Worm (Caenorhabditis elegans): Measurements from ENCODE around the gene cyp-35A4.

- TF ChIP-seq flt-1 (GFP tag; IDR thresholded peaks at IDR 0.05) (no peak), tab-1 (GFP tag; IDR thresholded peaks at IDR 0.05) (no peak), cog-1 (tag; optimal IDR thresholded peaks at IDR 0.05) (no peak), med-1 (GFP tag; optimal IDR thresholded peaks at IDR 0.05; ENCODE audit: insufficient read depth) (no peak), klf-2 (GFP tag; conservative IDR thresholded peaks at IDR 0.05) (no peak), ztf-23 (GFP tag; IDR thresholded peaks at IDR 0.05) (no peak), ztf-29 (GFP tag; IDR thresholded peaks at IDR 0.05) (no peak), ref-1 (GFP tag; conservative IDR thresholded peaks at IDR 0.05) (no peak), T22C8.4 (GFP tag; IDR thresholded peaks at IDR 0.05) (no peak)
Observed at ce11 chrV:4041853-4042424, 10.5 kb downstream of the cyp-35A4 start, which contains the start of the genes C49G7.10 and irg-2.

All from whole organism, midembryonic.